Worm (Caenorhabditis elegans) whole organism, L1 larva: Measurements from ENCODE around the gene cyh-1.

Source experiments
- F16B12.6 ChIP-seq: fragments of 150-350 bp; optimal IDR thresholded peaks from 2 replicates; lab custom pipeline; 2014; ENCODE audit warnings: missing biosample characterization, missing genetic modification characterization
- Y116A8C.19 ChIP-seq: sonication (generic microtip); optimal IDR thresholded peaks from 2 replicates; lab custom pipeline; 2016; ENCODE audit warnings: missing compliant biosample characterization, missing genetic modification characterization, borderline replicate concordance
- alr-1 ChIP-seq: fragments of 200-800 bp; sonication (Bioruptor generic); optimal IDR thresholded peaks from 2 replicates; lab custom pipeline; 2018; ENCODE audit warnings: borderline replicate concordance, mild to moderate bottlenecking, missing genetic modification characterization, missing compliant biosample characterization
- ceh-8 ChIP-seq: fragments of 200-800 bp; sonication (Bioruptor generic); optimal IDR thresholded peaks from 2 replicates; lab custom pipeline; 2018; ENCODE audit warnings: mild to moderate bottlenecking, missing genetic modification characterization, moderate library complexity, missing compliant biosample characterization
- jun-1 ChIP-seq: fragments of 150-350 bp; optimal IDR thresholded peaks from 2 replicates; lab custom pipeline; 2014; ENCODE audit warnings: missing biosample characterization, missing genetic modification reagents, missing genetic modification characterization
- mef-2 ChIP-seq: fragments of 150-350 bp; optimal IDR thresholded peaks from 2 replicates; lab custom pipeline; 2014; ENCODE audit warnings: missing biosample characterization, missing genetic modification characterization
- mep-1 ChIP-seq: fragments of 150-350 bp; optimal IDR thresholded peaks from 2 replicates; lab custom pipeline; 2014; ENCODE audit warnings: missing biosample characterization, missing genetic modification characterization
- nhr-11 ChIP-seq: fragments of 150-350 bp; optimal IDR thresholded peaks from 2 replicates; lab custom pipeline; 2014; ENCODE audit warnings: missing biosample characterization, missing genetic modification characterization
- pqm-1 ChIP-seq: sonication (generic microtip); optimal IDR thresholded peaks from 3 replicates; lab custom pipeline; 2017; ENCODE audit warnings: missing biosample characterization, missing genetic modification characterization
- unc-30 ChIP-seq: sonication (generic microtip); optimal IDR thresholded peaks from 2 replicates; lab custom pipeline; 2017; ENCODE audit warnings: missing biosample characterization, missing genetic modification characterization
- unc-86 ChIP-seq: sonication (generic microtip); optimal IDR thresholded peaks from 2 replicates; lab custom pipeline; 2016; ENCODE audit warnings: missing genetic modification characterization, missing compliant biosample characterization
- xbp-1 ChIP-seq: sonication (generic microtip); optimal IDR thresholded peaks from 2 replicates; lab custom pipeline; 2016; ENCODE audit warnings: missing genetic modification characterization, missing compliant biosample characterization
- zag-1 ChIP-seq: fragments of 150-350 bp; optimal IDR thresholded peaks from 2 replicates; lab custom pipeline; 2014; ENCODE audit warnings: missing biosample characterization, missing genetic modification characterization

DNA sequence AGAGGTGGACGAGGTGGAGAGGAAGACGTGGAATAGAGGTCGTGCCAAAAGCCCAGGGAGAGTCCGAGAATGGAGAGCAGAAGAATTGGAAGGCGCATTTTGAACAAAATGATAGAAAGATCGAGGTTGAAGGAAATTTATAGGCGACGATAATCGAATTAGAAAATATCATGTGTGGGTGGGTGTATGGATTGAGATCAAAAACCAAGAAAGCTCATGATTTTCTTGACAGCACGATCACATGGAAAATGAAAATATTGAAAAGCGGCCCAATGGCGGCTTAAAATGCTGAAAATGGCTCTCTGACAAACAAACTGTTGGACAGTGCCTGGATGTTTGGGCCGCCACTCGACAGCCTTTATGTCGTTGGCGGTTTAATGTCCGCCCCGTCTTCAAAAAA, 41.7 kb upstream of the cyh-1 start, which contains the start of gene C16C8.9:
- TF ChIP-seq zag-1 (no peak), nhr-11 (no peak), F16B12.6 (tag; lab: Kevin White, UChicago) (no peak), mep-1 (tag; lab: Kevin White, UChicago) (no peak), alr-1 (no peak), xbp-1 (tag; lab: Kevin White, UChicago) (no peak), ceh-8 (GFP tag; lab: Kevin White, UChicago) (no peak), jun-1 (tag; lab: Kevin White, UChicago) (no peak), mef-2 (tag; lab: Kevin White, UChicago) (no peak), unc-86 (tag; lab: Kevin White, UChicago) (no peak), unc-30 (tag; lab: Kevin White, UChicago) (no peak), Y116A8C.19 (tag; lab: Kevin White, UChicago) (no peak), pqm-1 (tag; lab: Kevin White, UChicago) (no peak)
